Fruit fly (Drosophila melanogaster) whole organism, prepupa: ENCODE data around the gene CG32726.

ENCODE experiments used
- Blimp-1 ChIP-seq: fragments of 200-800 bp; sonication (Bioruptor generic); optimal IDR thresholded peaks from 3 replicates; lab custom pipeline; 2017; ENCODE audit warnings: missing biosample characterization, missing genetic modification characterization, mild to moderate bottlenecking, moderate library complexity, missing genetic modification reagents
- CG10631 ChIP-seq: fragments of 200-800 bp; sonication (Bioruptor generic); optimal IDR thresholded peaks from 2 replicates; lab custom pipeline; 2016; ENCODE audit warnings: missing biosample characterization, missing genetic modification characterization
- CG11762 ChIP-seq: fragments of 200-800 bp; sonication (Bioruptor generic); optimal IDR thresholded peaks from 3 replicates; lab custom pipeline; 2016; ENCODE audit warnings: missing biosample characterization, missing genetic modification characterization; ENCODE audit not compliant: insufficient read depth
- CG16779 ChIP-seq: fragments of 200-800 bp; sonication (Bioruptor generic); optimal IDR thresholded peaks from 3 replicates; lab custom pipeline; 2017; ENCODE audit warnings: missing biosample characterization, mild to moderate bottlenecking, missing genetic modification characterization
- CG6792 ChIP-seq: fragments of 200-800 bp; sonication (Bioruptor generic); optimal IDR thresholded peaks from 3 replicates; lab custom pipeline; 2016; ENCODE audit warnings: missing biosample characterization, missing genetic modification characterization
- Hr38 ChIP-seq: sonication (Bioruptor generic); optimal IDR thresholded peaks from 2 replicates; lab custom pipeline; 2016; ENCODE audit warnings: missing biosample characterization, missing genetic modification characterization
- Hr39 ChIP-seq: fragments of 200-800 bp; sonication (Bioruptor generic); optimal IDR thresholded peaks from 2 replicates; lab custom pipeline; 2016; ENCODE audit warnings: missing biosample characterization, missing genetic modification characterization
- OdsH ChIP-seq: fragments of 200-800 bp; sonication (Bioruptor generic); optimal IDR thresholded peaks from 3 replicates; lab custom pipeline; 2016; ENCODE audit warnings: missing biosample characterization, missing genetic modification characterization
- Sox14 ChIP-seq: fragments of 200-800 bp; sonication (Bioruptor generic); optimal IDR thresholded peaks from 3 replicates; lab custom pipeline; 2016; ENCODE audit warnings: missing biosample characterization, missing genetic modification characterization
- Sox15 ChIP-seq: fragments of 200-800 bp; sonication (Bioruptor generic); optimal IDR thresholded peaks from 3 replicates; lab custom pipeline; 2016; ENCODE audit warnings: missing biosample characterization, missing genetic modification characterization
- achi ChIP-seq: fragments of 200-800 bp; sonication (Bioruptor generic); optimal IDR thresholded peaks from 3 replicates; lab custom pipeline; 2016; ENCODE audit warnings: missing biosample characterization, missing genetic modification characterization
- dsx ChIP-seq: fragments of 200-800 bp; optimal IDR thresholded peaks from 3 replicates; lab custom pipeline; 2019; ENCODE audit warnings: missing biosample characterization, mild to moderate bottlenecking, missing genetic modification characterization, moderate library complexity; ENCODE audit not compliant: poor library complexity, severe bottlenecking
- lz ChIP-seq: fragments of 200-800 bp; sonication (Bioruptor generic); optimal IDR thresholded peaks from 3 replicates; lab custom pipeline; 2016; ENCODE audit warnings: missing biosample characterization, missing genetic modification characterization

dm6 chrX:7445023-7445422 lies 19.5 kb upstream of the CG32726 start:
- TF ChIP-seq CG6792 (GFP tag; lab: Kevin White, UChicago) (no peak), Blimp-1 (GFP tag; lab: Kevin White, UChicago) (no peak), CG16779 (no peak), Sox14 (no peak), Hr39 (GFP tag; lab: Kevin White, UChicago) (no peak), Sox15 (GFP tag; lab: Kevin White, UChicago) (no peak), OdsH (GFP tag; lab: Kevin White, UChicago) (no peak), CG10631 (GFP tag; lab: Kevin White, UChicago) (no peak), lz (GFP tag; lab: Kevin White, UChicago) (no peak), dsx (GFP tag; lab: Kevin White, UChicago) (no peak), achi (GFP tag; lab: Kevin White, UChicago) (no peak), Hr38 (GFP tag; lab: Kevin White, UChicago) (no peak), CG11762 (GFP tag; lab: Kevin White, UChicago) (no peak)
